Fruit fly (Drosophila melanogaster) whole organism, embryonic: ENCODE data around the gene NK7.1.

ENCODE experiments used
- ATbp ChIP-seq: fragments of 200-800 bp; sonication (Bioruptor generic); optimal IDR thresholded peaks from 2 replicates; lab custom pipeline; 2017; ENCODE audit warnings: missing biosample characterization, mild to moderate bottlenecking, missing genetic modification characterization, missing genetic modification reagents
- Adf1 ChIP-seq: fragments of 200-800 bp; sonication (Bioruptor generic); IDR thresholded peaks from 2 replicates; pipeline ENCODE4 v1.3.6; 2022; ENCODE audit warnings: missing biosample characterization, missing genetic modification characterization
- Atf-2 ChIP-seq: fragments of 200-800 bp; sonication (Bioruptor generic); optimal IDR thresholded peaks from 2 replicates; lab custom pipeline; 2016; ENCODE audit warnings: missing biosample characterization, missing genetic modification characterization
- CG10959 ChIP-seq: fragments of 200-800 bp; sonication (Bioruptor generic); IDR thresholded peaks from 2 replicates; pipeline ENCODE4 v1.3.6; 2022; ENCODE audit warnings: missing biosample characterization, missing genetic modification characterization
- CG11695 ChIP-seq: fragments of 200-800 bp; sonication (Bioruptor generic); IDR thresholded peaks from 3 replicates; pipeline ENCODE4 v1.3.6; 2022; ENCODE audit warnings: missing biosample characterization, missing genetic modification characterization
- CG12744 ChIP-seq: fragments of 200-800 bp; sonication (Bioruptor generic); optimal IDR thresholded peaks from 2 replicates; lab custom pipeline; 2016; ENCODE audit warnings: missing biosample characterization, missing genetic modification characterization
- CG12769 ChIP-seq: fragments of 200-800 bp; sonication (Bioruptor generic); optimal IDR thresholded peaks from 2 replicates; lab custom pipeline; 2019; ENCODE audit warnings: missing biosample characterization, mild to moderate bottlenecking, missing genetic modification characterization, moderate library complexity
- CG13287 ChIP-seq: fragments of 200-800 bp; sonication (Bioruptor generic); IDR thresholded peaks from 2 replicates; pipeline ENCODE4 v1.3.6; 2022; ENCODE audit warnings: missing biosample characterization, missing genetic modification characterization; ENCODE audit not compliant: partially characterized antibody
- CG13424 ChIP-seq: fragments of 200-800 bp; sonication (Bioruptor generic); optimal IDR thresholded peaks from 2 replicates; lab custom pipeline; 2019; ENCODE audit warnings: missing biosample characterization, mild to moderate bottlenecking, missing genetic modification characterization, moderate library complexity
- CG14050 ChIP-seq: fragments of 200-800 bp; sonication (Bioruptor generic); IDR thresholded peaks from 3 replicates; pipeline ENCODE4 v1.3.6; 2022; ENCODE audit warnings: missing biosample characterization, missing genetic modification characterization
- CG14667 ChIP-seq: fragments of 200-800 bp; sonication (Bioruptor generic); IDR thresholded peaks from 2 replicates; pipeline ENCODE4 v1.3.6; 2022; ENCODE audit warnings: missing biosample characterization, missing genetic modification characterization
- CG17359 ChIP-seq: fragments of 200-800 bp; sonication (Bioruptor generic); optimal IDR thresholded peaks from 3 replicates; lab custom pipeline; 2018; ENCODE audit warnings: missing biosample characterization, mild to moderate bottlenecking, missing genetic modification characterization, moderate library complexity
- CG17912 ChIP-seq: fragments of 200-800 bp; sonication (Bioruptor generic); optimal IDR thresholded peaks from 2 replicates; lab custom pipeline; 2018; ENCODE audit warnings: missing biosample characterization, mild to moderate bottlenecking, missing genetic modification characterization
- CG1792 ChIP-seq: fragments of 200-800 bp; sonication (Bioruptor generic); optimal IDR thresholded peaks from 2 replicates; lab custom pipeline; 2016; ENCODE audit warnings: missing biosample characterization, missing genetic modification characterization
- CG1832 ChIP-seq: fragments of 200-800 bp; sonication (Bioruptor generic); optimal IDR thresholded peaks from 2 replicates; lab custom pipeline; 2017; ENCODE audit warnings: missing biosample characterization, mild to moderate bottlenecking, missing genetic modification characterization, inconsistent platforms
- CG2199 ChIP-seq: fragments of 200-800 bp; sonication (Bioruptor generic); IDR thresholded peaks from 3 replicates; pipeline ENCODE4 v1.3.6; 2022; ENCODE audit warnings: missing biosample characterization, missing genetic modification characterization
- CG2678 ChIP-seq: fragments of 200-800 bp; sonication (Bioruptor generic); optimal IDR thresholded peaks from 3 replicates; lab custom pipeline; 2019; ENCODE audit warnings: missing biosample characterization, mild to moderate bottlenecking, missing genetic modification characterization, moderate library complexity
- CG2875 ChIP-seq: fragments of 200-800 bp; sonication (Bioruptor generic); optimal IDR thresholded peaks from 2 replicates; lab custom pipeline; 2017; ENCODE audit warnings: missing biosample characterization, mild to moderate bottlenecking, missing genetic modification characterization, missing genetic modification reagents
- CG3726 ChIP-seq: fragments of 200-800 bp; sonication (Bioruptor generic); IDR thresholded peaks from 3 replicates; pipeline ENCODE4, ENCODE4 v1.3.6; 2022; ENCODE audit warnings: missing biosample characterization, missing genetic modification characterization
- CG3995 ChIP-seq: fragments of 200-800 bp; sonication (Bioruptor generic); optimal IDR thresholded peaks from 3 replicates; lab custom pipeline; 2016; ENCODE audit warnings: missing biosample characterization, missing genetic modification characterization
- CG42726 ChIP-seq: fragments of 200-800 bp; sonication (Bioruptor generic); IDR thresholded peaks from 2 replicates; pipeline ENCODE4 v1.3.6; 2022; ENCODE audit warnings: missing biosample characterization, missing genetic modification characterization; ENCODE audit not compliant: partially characterized antibody
- CG8944 ChIP-seq: fragments of 200-800 bp; sonication (Bioruptor generic); optimal IDR thresholded peaks from 3 replicates; lab custom pipeline; 2016; ENCODE audit warnings: missing biosample characterization, missing genetic modification characterization
- CHES-1-like ChIP-seq: fragments of 200-800 bp; sonication (Bioruptor generic); optimal IDR thresholded peaks from 2 replicates; lab custom pipeline; 2016; ENCODE audit warnings: missing biosample characterization, missing genetic modification characterization
- CTCF ChIP-seq: fragments of 200-800 bp; sonication (Bioruptor generic); optimal IDR thresholded peaks from 2 replicates; lab custom pipeline; 2017; ENCODE audit warnings: missing biosample characterization, mild to moderate bottlenecking, missing genetic modification characterization, moderate library complexity
- Camta ChIP-seq: fragments of 200-800 bp; sonication (Bioruptor generic); optimal IDR thresholded peaks from 2 replicates; lab custom pipeline; 2016; ENCODE audit warnings: missing biosample characterization, missing genetic modification characterization
- Dll ChIP-seq: fragments of 200-800 bp; sonication (Bioruptor generic); IDR thresholded peaks from 4 replicates; pipeline ENCODE4 v1.3.6; 2022; ENCODE audit warnings: missing biosample characterization, missing genetic modification characterization; ENCODE audit not compliant: partially characterized antibody
- Hsf ChIP-seq: fragments of 200-800 bp; sonication (Bioruptor generic); optimal IDR thresholded peaks from 3 replicates; lab custom pipeline; 2016; ENCODE audit warnings: missing biosample characterization, missing genetic modification characterization
- Max ChIP-seq: fragments of 200-800 bp; sonication (Bioruptor generic); optimal IDR thresholded peaks from 2 replicates; lab custom pipeline; 2016; ENCODE audit warnings: missing biosample characterization, mild to moderate bottlenecking, missing genetic modification characterization
- Med ChIP-seq: fragments of 200-800 bp; sonication (Bioruptor generic); peaks from one replicate; lab custom pipeline; 2016; ENCODE audit warnings: missing biosample characterization, missing genetic modification characterization, mild to moderate bottlenecking, inconsistent platforms, moderate library complexity
- Pdp1 ChIP-seq, 2 experiments: fragments of 200-800 bp; sonication (Bioruptor generic); optimal IDR thresholded peaks; 3 replicates each; lab custom pipeline; 2016; ENCODE audit warnings: missing biosample characterization in 2 of 2, missing genetic modification characterization in 2 of 2, mild to moderate bottlenecking in 1 of 2, moderate library complexity in 1 of 2
- ap ChIP-seq: fragments of 200-800 bp; sonication (Bioruptor generic); IDR thresholded peaks from 2 replicates; pipeline ENCODE4 v1.3.6; 2022; ENCODE audit warnings: missing biosample characterization, missing genetic modification characterization
- cg ChIP-seq: fragments of 200-800 bp; sonication (Bioruptor generic); optimal IDR thresholded peaks from 3 replicates; lab custom pipeline; 2019; ENCODE audit warnings: missing biosample characterization, mild to moderate bottlenecking, missing genetic modification characterization, moderate library complexity
- corto ChIP-seq: fragments of 200-800 bp; sonication (Bioruptor generic); optimal IDR thresholded peaks from 2 replicates; lab custom pipeline; 2016; ENCODE audit warnings: missing biosample characterization, mild to moderate bottlenecking, missing genetic modification characterization, moderate library complexity
- da ChIP-seq: fragments of 200-800 bp; sonication (Bioruptor generic); optimal IDR thresholded peaks from 2 replicates; lab custom pipeline; 2016; ENCODE audit warnings: missing biosample characterization, missing genetic modification characterization
- dimm ChIP-seq: fragments of 200-800 bp; sonication (Bioruptor generic); IDR thresholded peaks from 2 replicates; pipeline ENCODE4 v1.3.6; 2022; ENCODE audit warnings: missing biosample characterization, missing genetic modification characterization
- dmrt99B ChIP-seq: fragments of 200-800 bp; sonication (Bioruptor generic); optimal IDR thresholded peaks from 2 replicates; lab custom pipeline; 2018; ENCODE audit warnings: missing biosample characterization, mild to moderate bottlenecking, missing genetic modification characterization, moderate library complexity
- fu2 ChIP-seq: fragments of 200-800 bp; sonication (Bioruptor generic); optimal IDR thresholded peaks from 2 replicates; lab custom pipeline; 2016; ENCODE audit warnings: missing biosample characterization, missing genetic modification characterization
- grn ChIP-seq: fragments of 200-800 bp; sonication (Bioruptor generic); optimal IDR thresholded peaks from 3 replicates; lab custom pipeline; 2017; ENCODE audit warnings: missing biosample characterization, missing genetic modification characterization
- kah ChIP-seq: fragments of 200-800 bp; sonication (Bioruptor generic); optimal IDR thresholded peaks from 2 replicates; lab custom pipeline; 2018; ENCODE audit warnings: missing biosample characterization, mild to moderate bottlenecking, missing genetic modification characterization
- oc ChIP-seq: fragments of 200-800 bp; sonication (Bioruptor generic); optimal IDR thresholded peaks from 2 replicates; lab custom pipeline; 2018; ENCODE audit warnings: missing biosample characterization, mild to moderate bottlenecking, missing genetic modification characterization, moderate library complexity
- peb ChIP-seq: fragments of 200-800 bp; sonication (Bioruptor generic); IDR thresholded peaks from 2 replicates; pipeline ENCODE4 v1.3.6; 2022; ENCODE audit warnings: missing biosample characterization, missing genetic modification characterization
- rib ChIP-seq: fragments of 200-800 bp; sonication (Bioruptor generic); IDR thresholded peaks from 2 replicates; pipeline ENCODE4 v1.3.6; 2022; ENCODE audit warnings: missing biosample characterization, missing genetic modification characterization
- salm ChIP-seq: fragments of 200-800 bp; sonication (Bioruptor generic); optimal IDR thresholded peaks from 2 replicates; lab custom pipeline; 2018; ENCODE audit warnings: missing biosample characterization, mild to moderate bottlenecking, missing genetic modification characterization
- stwl ChIP-seq: fragments of 200-800 bp; sonication (Bioruptor generic); optimal IDR thresholded peaks from 3 replicates; lab custom pipeline; 2018; ENCODE audit warnings: missing biosample characterization, mild to moderate bottlenecking, missing genetic modification characterization, moderate library complexity
- trem ChIP-seq: fragments of 200-800 bp; optimal IDR thresholded peaks from 3 replicates; lab custom pipeline; 2019; ENCODE audit warnings: missing biosample characterization, mild to moderate bottlenecking, missing genetic modification characterization, moderate library complexity
- tx ChIP-seq: fragments of 200-800 bp; sonication (Bioruptor generic); optimal IDR thresholded peaks from 2 replicates; lab custom pipeline; 2016; ENCODE audit warnings: missing biosample characterization, missing genetic modification characterization
- unc-4 ChIP-seq: fragments of 200-800 bp; sonication (Bioruptor generic); IDR thresholded peaks from 2 replicates; pipeline ENCODE4 v1.3.6; 2022; ENCODE audit warnings: missing biosample characterization, missing genetic modification characterization; ENCODE audit not compliant: partially characterized antibody
- unpg ChIP-seq: fragments of 200-800 bp; sonication (Bioruptor generic); optimal IDR thresholded peaks from 3 replicates; lab custom pipeline; 2018; ENCODE audit warnings: missing biosample characterization, mild to moderate bottlenecking, missing genetic modification characterization, moderate library complexity
- vvl ChIP-seq: fragments of 200-800 bp; sonication (Bioruptor generic); IDR thresholded peaks from 2 replicates; pipeline ENCODE4 v1.3.6; 2022; ENCODE audit warnings: missing biosample characterization, missing genetic modification characterization
- wdn ChIP-seq: fragments of 200-800 bp; sonication (Bioruptor generic); IDR thresholded peaks from 2 replicates; pipeline ENCODE4 v1.3.6; 2022; ENCODE audit warnings: missing biosample characterization, missing genetic modification characterization
- zen2 ChIP-seq: fragments of 200-800 bp; sonication (Bioruptor generic); IDR thresholded peaks from 3 replicates; pipeline ENCODE4 v1.3.6; 2022; ENCODE audit warnings: missing biosample characterization, missing genetic modification characterization; ENCODE audit not compliant: partially characterized antibody

NK7.1 gene

dm6 chr3R:14299891-14300290 is 72.9 kb downstream of the NK7.1 start (continued):
- TF ChIP-seq CG17912 (GFP tag; lab: Kevin White, UChicago) (peak; percentile 42), CG2199 (GFP tag; lab: Robert Waterston, UW) (no peak), CG11695 (GFP tag; lab: Robert Waterston, UW) (no peak), zen2 (no peak), ATbp (GFP tag; lab: Kevin White, UChicago) (peak; percentile 70), Adf1 (no peak), CTCF (GFP tag; lab: Kevin White, UChicago) (no peak), CG12744 (GFP tag; lab: Kevin White, UChicago) (no peak), Atf-2 (GFP tag; lab: Kevin White, UChicago) (no peak), Hsf (GFP tag; lab: Kevin White, UChicago) (no peak), CG3726 (GFP tag; lab: Robert Waterston, UW) (no peak), oc (tag; lab: Kevin White, UChicago) (peak; percentile 72), stwl (tag; lab: Kevin White, UChicago) (no peak), corto (GFP tag; lab: Kevin White, UChicago) (no peak), trem (tag; lab: Kevin White, UChicago) (no peak), fu2 (no peak), Camta (GFP tag; lab: Kevin White, UChicago) (peak; percentile 19), unpg (GFP tag; lab: Kevin White, UChicago) (no peak), CG2678 (peak; percentile 67), CG1792 (GFP tag; lab: Kevin White, UChicago) (no peak), grn (peak; percentile 10), CG13287 (no peak), Max (GFP tag; lab: Kevin White, UChicago) (no peak), CG2875 (GFP tag; lab: Kevin White, UChicago) (peak; percentile 11), peb (GFP tag; lab: Robert Waterston, UW) (no peak), vvl (0 out of 2 replicates have a peak, but pooled peaks have one; percentile 26), wdn (GFP tag; lab: Robert Waterston, UW) (no peak), Pdp1 (GFP tag; optimal IDR thresholded peaks at IDR 0.05; lab: Kevin White, UChicago) (peak in 1 of 2 experiments; percentile 11), tx (GFP tag; lab: Kevin White, UChicago) (no peak), ap (GFP tag; lab: Robert Waterston, UW) (no peak)

dm6 chr3R:14298078-14298896 is 74.5 kb downstream of the NK7.1 start:
- TF ChIP-seq CHES-1-like (GFP tag; lab: Kevin White, UChicago) = no peak
- no peak for TF ChIP-seq kah (GFP tag; lab: Kevin White, UChicago)
- TF ChIP-seq CG14667 (GFP tag; lab: Robert Waterston, UW) = no peak
- peak; percentile 67 for TF ChIP-seq CG3995 (GFP tag; lab: Kevin White, UChicago)
- no peak for TF ChIP-seq dimm (GFP tag; lab: Robert Waterston, UW)
- no peak for TF ChIP-seq CG8944 (GFP tag; lab: Kevin White, UChicago)
- no peak for TF ChIP-seq CG17359
- TF ChIP-seq rib = peak; percentile 28; the same call in 1 of the 2 replicates
- peak; percentile 92 for TF ChIP-seq cg (GFP tag; lab: Kevin White, UChicago)
- no peak for TF ChIP-seq CG42726
- TF ChIP-seq Dll = peak; percentile 60; the same call in 1 of the 4 replicates
- peak; percentile 54 for TF ChIP-seq Med (GFP tag; lab: Kevin White, UChicago)
- no peak for TF ChIP-seq da
- TF ChIP-seq unc-4 (GFP tag; lab: Robert Waterston, UW) = 0 out of 2 replicates have a peak, but pooled peaks have one; percentile 26
- no peak for TF ChIP-seq CG10959 (GFP tag; lab: Robert Waterston, UW)
- TF ChIP-seq dmrt99B (tag; lab: Kevin White, UChicago) = no peak
- TF ChIP-seq CG12769 (tag; lab: Kevin White, UChicago) = peak; percentile 2
- no peak for TF ChIP-seq CG14050 (GFP tag; lab: Robert Waterston, UW)
- no peak for TF ChIP-seq CG13424 (tag; lab: Kevin White, UChicago)
- no peak for TF ChIP-seq salm
- no peak for TF ChIP-seq CG1832 (GFP tag; lab: Kevin White, UChicago)
